Worm (Caenorhabditis elegans): ENCODE results near the gene clec-123.

Gene clec-123

ce11 chrII:3110099-3110498 is 3.9 kb upstream of the clec-123 start:
- TF ChIP-seq T22C8.4 (GFP tag; IDR thresholded peaks at IDR 0.05) (no peak), cog-1 (tag; optimal IDR thresholded peaks at IDR 0.05) (no peak), flt-1 (GFP tag; IDR thresholded peaks at IDR 0.05) (no peak), ref-1 (GFP tag; conservative IDR thresholded peaks at IDR 0.05) (no peak), med-1 (GFP tag; optimal IDR thresholded peaks at IDR 0.05; ENCODE audit: insufficient read depth) (no peak), ztf-29 (GFP tag; IDR thresholded peaks at IDR 0.05) (no peak), ztf-23 (GFP tag; IDR thresholded peaks at IDR 0.05) (no peak), tab-1 (GFP tag; IDR thresholded peaks at IDR 0.05) (no peak), klf-2 (GFP tag; conservative IDR thresholded peaks at IDR 0.05) (no peak)

- TF ChIP-seq tab-1 (GFP tag; IDR thresholded peaks at IDR 0.05) = no peak
- no peak for TF ChIP-seq cog-1 (tag; optimal IDR thresholded peaks at IDR 0.05)
- no peak for TF ChIP-seq ztf-23 (GFP tag; IDR thresholded peaks at IDR 0.05)
- TF ChIP-seq ref-1 (GFP tag; conservative IDR thresholded peaks at IDR 0.05) = no peak
- TF ChIP-seq klf-2 (GFP tag; conservative IDR thresholded peaks at IDR 0.05) = no peak
- TF ChIP-seq ztf-29 (GFP tag; IDR thresholded peaks at IDR 0.05) = no peak
These were observed 2.9 kb upstream of the clec-123 start, which contains the start of gene Y25C1A.13 for ce11 chrII:3111147-3111546. Gene Y25C1A.13, minus strand, starts transcription at chrII:3111247.

ce11 chrII:3112313-3112712 is 1.7 kb upstream of the clec-123 start, which contains the start of gene Y25C1A.2:
Gene Y25C1A.2, plus strand, starts transcription at chrII:3112613.
- TF ChIP-seq med-1 (GFP tag; optimal IDR thresholded peaks at IDR 0.05; ENCODE audit: insufficient read depth) (no peak), flt-1 (GFP tag; IDR thresholded peaks at IDR 0.05) (no peak), ztf-23 (GFP tag; IDR thresholded peaks at IDR 0.05) (no peak), ref-1 (GFP tag; conservative IDR thresholded peaks at IDR 0.05) (no peak), klf-2 (GFP tag; conservative IDR thresholded peaks at IDR 0.05) (no peak), ztf-29 (GFP tag; IDR thresholded peaks at IDR 0.05) (no peak), cog-1 (tag; optimal IDR thresholded peaks at IDR 0.05) (no peak), tab-1 (GFP tag; IDR thresholded peaks at IDR 0.05) (no peak), T22C8.4 (GFP tag; IDR thresholded peaks at IDR 0.05) (no peak)

ce11 chrII:3113289-3113688 is 745 bp upstream of the clec-123 start:
- TF ChIP-seq tab-1 (GFP tag; IDR thresholded peaks at IDR 0.05) (0 out of 2 replicates have a peak, but pooled peaks have one; percentile 14), flt-1 (GFP tag; IDR thresholded peaks at IDR 0.05) (no peak)

- TF ChIP-seq klf-2 (GFP tag; conservative IDR thresholded peaks at IDR 0.05) (no peak), flt-1 (GFP tag; IDR thresholded peaks at IDR 0.05) (no peak), ref-1 (GFP tag; conservative IDR thresholded peaks at IDR 0.05) (no peak), tab-1 (GFP tag; IDR thresholded peaks at IDR 0.05) (no peak), med-1 (GFP tag; optimal IDR thresholded peaks at IDR 0.05; ENCODE audit: insufficient read depth) (no peak), T22C8.4 (GFP tag; IDR thresholded peaks at IDR 0.05) (no peak), ztf-23 (GFP tag; IDR thresholded peaks at IDR 0.05) (no peak), ztf-29 (GFP tag; IDR thresholded peaks at IDR 0.05) (no peak)
These were observed 3.4 kb downstream of the clec-123 start, which contains the start of gene T10D4.7 for ce11 chrII:3117471-3117870. Gene T10D4.7, plus strand, starts transcription at chrII:3117771.

ce11 chrII:3118907-3119382 is 4.9 kb downstream of the clec-123 start, which contains the start of gene T10D4.6:
Gene T10D4.6, plus strand, starts transcription at chrII:3119332.
- TF ChIP-seq cog-1 (tag; optimal IDR thresholded peaks at IDR 0.05) = peak; percentile 15
- peak; percentile 53 for TF ChIP-seq T22C8.4 (GFP tag; IDR thresholded peaks at IDR 0.05)
- no peak for TF ChIP-seq flt-1 (GFP tag; IDR thresholded peaks at IDR 0.05)
- TF ChIP-seq tab-1 (GFP tag; IDR thresholded peaks at IDR 0.05) = no peak
- TF ChIP-seq ztf-23 (GFP tag; IDR thresholded peaks at IDR 0.05) = no peak
- no peak for TF ChIP-seq ref-1 (GFP tag; conservative IDR thresholded peaks at IDR 0.05)
- TF ChIP-seq klf-2 (GFP tag; conservative IDR thresholded peaks at IDR 0.05) = no peak
- no peak for TF ChIP-seq ztf-29 (GFP tag; IDR thresholded peaks at IDR 0.05)
- no peak for TF ChIP-seq med-1 (GFP tag; optimal IDR thresholded peaks at IDR 0.05; ENCODE audit: insufficient read depth)

- TF ChIP-seq cog-1 (tag; optimal IDR thresholded peaks at IDR 0.05) = no peak
- TF ChIP-seq med-1 (GFP tag; optimal IDR thresholded peaks at IDR 0.05; ENCODE audit: insufficient read depth) = no peak
- no peak for TF ChIP-seq ztf-29 (GFP tag; IDR thresholded peaks at IDR 0.05)
- TF ChIP-seq ztf-23 (GFP tag; IDR thresholded peaks at IDR 0.05) = no peak
- no peak for TF ChIP-seq flt-1 (GFP tag; IDR thresholded peaks at IDR 0.05)
- no peak for TF ChIP-seq klf-2 (GFP tag; conservative IDR thresholded peaks at IDR 0.05)
- no peak for TF ChIP-seq T22C8.4 (GFP tag; IDR thresholded peaks at IDR 0.05)
- TF ChIP-seq ref-1 (GFP tag; conservative IDR thresholded peaks at IDR 0.05) = no peak
These were observed 9.2 kb downstream of the clec-123 start, which contains the start of gene srh-71 for ce11 chrII:3123206-3123605. Gene srh-71, plus strand, starts transcription at chrII:3123506.

ce11 chrII:3126341-3126740 is 12.3 kb downstream of the clec-123 start, which contains the start of gene ins-19:
Gene ins-19, minus strand, starts transcription at chrII:3126441.
- no peak for TF ChIP-seq klf-2 (GFP tag; conservative IDR thresholded peaks at IDR 0.05)
- no peak for TF ChIP-seq tab-1 (GFP tag; IDR thresholded peaks at IDR 0.05)
- no peak for TF ChIP-seq flt-1 (GFP tag; IDR thresholded peaks at IDR 0.05)
- TF ChIP-seq T22C8.4 (GFP tag; IDR thresholded peaks at IDR 0.05) = no peak
- TF ChIP-seq ref-1 (GFP tag; conservative IDR thresholded peaks at IDR 0.05) = no peak
- no peak for TF ChIP-seq med-1 (GFP tag; optimal IDR thresholded peaks at IDR 0.05; ENCODE audit: insufficient read depth)
- no peak for TF ChIP-seq ztf-23 (GFP tag; IDR thresholded peaks at IDR 0.05)
- TF ChIP-seq cog-1 (tag; optimal IDR thresholded peaks at IDR 0.05) = no peak
- TF ChIP-seq ztf-29 (GFP tag; IDR thresholded peaks at IDR 0.05) = no peak

ce11 chrII:3126741-3127140 is 12.7 kb downstream of the clec-123 start, which contains the start of gene ins-31:
Gene ins-31, plus strand, starts transcription at chrII:3127041.
- TF ChIP-seq ztf-23 (GFP tag; IDR thresholded peaks at IDR 0.05) = 0 out of 2 replicates have a peak, but pooled peaks have one; percentile 32

ce11 chrII:3129007-3129406 is 15.0 kb downstream of the clec-123 start, which contains the start of gene chil-24:
Gene chil-24, plus strand, starts transcription at chrII:3129162.
- TF ChIP-seq T22C8.4 (GFP tag; IDR thresholded peaks at IDR 0.05) (no peak), klf-2 (GFP tag; conservative IDR thresholded peaks at IDR 0.05) (no peak), tab-1 (GFP tag; IDR thresholded peaks at IDR 0.05) (no peak), flt-1 (GFP tag; IDR thresholded peaks at IDR 0.05) (no peak), ztf-23 (GFP tag; IDR thresholded peaks at IDR 0.05) (no peak), cog-1 (tag; optimal IDR thresholded peaks at IDR 0.05) (no peak), ref-1 (GFP tag; conservative IDR thresholded peaks at IDR 0.05) (no peak), ztf-29 (GFP tag; IDR thresholded peaks at IDR 0.05) (no peak), med-1 (GFP tag; optimal IDR thresholded peaks at IDR 0.05; ENCODE audit: insufficient read depth) (no peak)
